Worm (Caenorhabditis elegans) whole organism, late embryonic: ENCODE results near the gene ttbk-7.

ENCODE experiments used
- ama-1 ChIP-seq: fragments of 150-350 bp; optimal IDR thresholded peaks from 2 replicates; lab custom pipeline; 2014
- ceh-14 ChIP-seq: sonication (generic microtip); optimal IDR thresholded peaks from 2 replicates; lab custom pipeline; 2016; ENCODE audit warnings: missing genotype, missing genetic modification characterization, missing compliant biosample characterization
- ceh-24 ChIP-seq: sonication (generic microtip); optimal IDR thresholded peaks from 2 replicates; lab custom pipeline; 2016; ENCODE audit warnings: mild to moderate bottlenecking, missing genetic modification characterization, missing compliant biosample characterization
- ceh-9 ChIP-seq: sonication (generic microtip); optimal IDR thresholded peaks from 2 replicates; lab custom pipeline; 2016; ENCODE audit warnings: mild to moderate bottlenecking, missing genetic modification characterization, inconsistent platforms, missing compliant biosample characterization
- dve-1 ChIP-seq: sonication (generic microtip); optimal IDR thresholded peaks from 2 replicates; lab custom pipeline; 2017; ENCODE audit warnings: antibody characterized with exemption, mild to moderate bottlenecking, missing genetic modification characterization, missing compliant biosample characterization
- eyg-1 ChIP-seq: sonication (generic microtip); optimal IDR thresholded peaks from 2 replicates; lab custom pipeline; 2016; ENCODE audit warnings: missing genotype, missing genetic modification characterization, missing compliant biosample characterization
- gmeb-2 ChIP-seq: sonication (generic microtip); optimal IDR thresholded peaks from 2 replicates; lab custom pipeline; 2016; ENCODE audit warnings: missing genetic modification characterization, inconsistent platforms, missing compliant biosample characterization
- hlh-15 ChIP-seq: sonication (generic microtip); optimal IDR thresholded peaks from 2 replicates; lab custom pipeline; 2016; ENCODE audit warnings: missing genetic modification characterization, missing compliant biosample characterization
- nfya-1 ChIP-seq: sonication (generic microtip); optimal IDR thresholded peaks from 2 replicates; lab custom pipeline; 2017; ENCODE audit warnings: missing genetic modification characterization, mild to moderate bottlenecking, missing compliant biosample characterization, antibody characterized with exemption, moderate library complexity
- pat-9 ChIP-seq: fragments of 200-800 bp; sonication (Bioruptor generic); optimal IDR thresholded peaks from 2 replicates; lab custom pipeline; 2018; ENCODE audit warnings: mild to moderate bottlenecking, missing genetic modification characterization, moderate library complexity, missing compliant biosample characterization
- pha-4 ChIP-seq: fragments of 150-350 bp; optimal IDR thresholded peaks from 2 replicates; lab custom pipeline; 2018; ENCODE audit warnings: missing biosample characterization, missing genetic modification reagents, missing genetic modification characterization

- TF ChIP-seq ceh-14 (tag; lab: Kevin White, UChicago) (no peak), nfya-1 (tag; lab: Kevin White, UChicago) (no peak), dve-1 (tag; lab: Kevin White, UChicago) (no peak), hlh-15 (no peak), ceh-24 (tag; lab: Kevin White, UChicago) (no peak), pat-9 (tag; lab: Kevin White, UChicago) (no peak), ama-1 (lab: Kevin White, UChicago) (no peak), pha-4 (tag; lab: Kevin White, UChicago) (no peak), ceh-9 (no peak), gmeb-2 (tag; lab: Kevin White, UChicago) (no peak), eyg-1 (no peak)
Measured at ce11 chrV:12885860-12886259, 9.8 kb downstream of the ttbk-7 start, which contains the start of gene glb-24.
